Fruit fly (Drosophila melanogaster) whole organism, embryonic: ENCODE results near the gene tipE.

Experiments used
- CG10654 ChIP-seq: fragments of 200-800 bp; sonication (Bioruptor generic); optimal IDR thresholded peaks from 2 replicates; lab custom pipeline; 2016; ENCODE audit warnings: missing biosample characterization, missing genetic modification characterization
- CG11504 ChIP-seq: fragments of 200-800 bp; sonication (Bioruptor generic); optimal IDR thresholded peaks from 3 replicates; lab custom pipeline; 2019; ENCODE audit warnings: missing biosample characterization, mild to moderate bottlenecking, missing genetic modification characterization, moderate library complexity
- CG11723 ChIP-seq: fragments of 200-800 bp; sonication (Bioruptor generic); optimal IDR thresholded peaks from 2 replicates; lab custom pipeline; 2017; ENCODE audit warnings: missing biosample characterization, mild to moderate bottlenecking, missing genetic modification characterization
- CG12236 ChIP-seq: fragments of 200-800 bp; sonication (Bioruptor generic); optimal IDR thresholded peaks from 2 replicates; lab custom pipeline; 2016; ENCODE audit warnings: missing biosample characterization, missing genetic modification characterization
- CG13123 ChIP-seq: fragments of 200-800 bp; sonication (Bioruptor generic); optimal IDR thresholded peaks from 2 replicates; lab custom pipeline; 2016; ENCODE audit warnings: missing biosample characterization, missing genetic modification characterization
- CG13287 ChIP-seq: fragments of 200-800 bp; sonication (Bioruptor generic); IDR thresholded peaks from 2 replicates; pipeline ENCODE4 v1.3.6; 2022; ENCODE audit warnings: missing biosample characterization, missing genetic modification characterization; ENCODE audit not compliant: partially characterized antibody
- CG14050 ChIP-seq: fragments of 200-800 bp; sonication (Bioruptor generic); IDR thresholded peaks from 3 replicates; pipeline ENCODE4 v1.3.6; 2022; ENCODE audit warnings: missing biosample characterization, missing genetic modification characterization
- CG17359 ChIP-seq: fragments of 200-800 bp; sonication (Bioruptor generic); optimal IDR thresholded peaks from 3 replicates; lab custom pipeline; 2018; ENCODE audit warnings: missing biosample characterization, mild to moderate bottlenecking, missing genetic modification characterization, moderate library complexity
- CG17802 ChIP-seq: fragments of 200-800 bp; sonication (Bioruptor generic); optimal IDR thresholded peaks from 2 replicates; lab custom pipeline; 2018; ENCODE audit warnings: missing biosample characterization, mild to moderate bottlenecking, missing genetic modification characterization, moderate library complexity
- CG18011 ChIP-seq: fragments of 200-800 bp; sonication (Bioruptor generic); optimal IDR thresholded peaks from 2 replicates; lab custom pipeline; 2017; ENCODE audit warnings: missing biosample characterization, missing genetic modification characterization, mild to moderate bottlenecking, moderate library complexity, missing genotype
- CG3995 ChIP-seq: fragments of 200-800 bp; sonication (Bioruptor generic); optimal IDR thresholded peaks from 3 replicates; lab custom pipeline; 2016; ENCODE audit warnings: missing biosample characterization, missing genetic modification characterization
- CG6175 ChIP-seq: fragments of 200-800 bp; sonication (Bioruptor generic); IDR thresholded peaks from 3 replicates; pipeline ENCODE4 v1.3.6; 2022; ENCODE audit warnings: missing biosample characterization, missing genetic modification characterization
- CG6683 ChIP-seq: fragments of 200-800 bp; sonication (Bioruptor generic); optimal IDR thresholded peaks from 2 replicates; lab custom pipeline; 2017; ENCODE audit warnings: missing biosample characterization, mild to moderate bottlenecking, missing genetic modification characterization, missing genetic modification reagents
- CG6854 ChIP-seq: fragments of 200-800 bp; sonication (Bioruptor generic); optimal IDR thresholded peaks from 3 replicates; lab custom pipeline; 2017; ENCODE audit warnings: missing biosample characterization, mild to moderate bottlenecking, missing genetic modification characterization
- CG7357 ChIP-seq: fragments of 200-800 bp; sonication (Bioruptor generic); IDR thresholded peaks from 3 replicates; pipeline ENCODE4 v1.3.6; 2022; ENCODE audit warnings: missing biosample characterization, missing genetic modification characterization
- CG7372 ChIP-seq: fragments of 200-800 bp; sonication (Bioruptor generic); IDR thresholded peaks from 2 replicates; pipeline ENCODE4 v1.3.6; 2022; ENCODE audit warnings: missing biosample characterization, missing genetic modification characterization
- CG9817 ChIP-seq: fragments of 200-800 bp; sonication (Bioruptor generic); optimal IDR thresholded peaks from 2 replicates; lab custom pipeline; 2018; ENCODE audit warnings: missing biosample characterization, mild to moderate bottlenecking, missing genetic modification characterization, moderate library complexity
- Camta ChIP-seq: fragments of 200-800 bp; sonication (Bioruptor generic); optimal IDR thresholded peaks from 2 replicates; lab custom pipeline; 2016; ENCODE audit warnings: missing biosample characterization, missing genetic modification characterization
- CoRest ChIP-seq: fragments of 200-800 bp; sonication (Bioruptor generic); optimal IDR thresholded peaks from 3 replicates; lab custom pipeline; 2018; ENCODE audit warnings: missing biosample characterization, mild to moderate bottlenecking, missing genetic modification characterization, moderate library complexity
- Dfd ChIP-seq, 2 experiments: fragments of >200 bp; optimal IDR thresholded peaks; 2 replicates each; lab custom pipeline; 2017; ENCODE audit warnings: missing biosample characterization in 2 of 2, missing genetic modification characterization in 2 of 2
- E2f1 ChIP-seq: fragments of 200-800 bp; sonication (Bioruptor generic); IDR thresholded peaks from 2 replicates; pipeline ENCODE4 v1.3.6; 2022; ENCODE audit warnings: missing biosample characterization, missing genetic modification characterization
- HLH3B ChIP-seq: fragments of 200-800 bp; sonication (Bioruptor generic); IDR thresholded peaks from 2 replicates; pipeline ENCODE4 v1.3.6; 2022; ENCODE audit warnings: missing biosample characterization, missing genetic modification characterization
- Hey ChIP-seq: fragments of 200-800 bp; sonication (Bioruptor generic); optimal IDR thresholded peaks from 3 replicates; lab custom pipeline; 2018; ENCODE audit warnings: missing biosample characterization, mild to moderate bottlenecking, missing genetic modification characterization
- HmgD ChIP-seq: fragments of 200-800 bp; sonication (Bioruptor generic); optimal IDR thresholded peaks from 3 replicates; lab custom pipeline; 2016; ENCODE audit warnings: missing biosample characterization, missing genetic modification characterization
- Oaz ChIP-seq: fragments of 200-800 bp; sonication (Bioruptor generic); IDR thresholded peaks from 2 replicates; pipeline ENCODE4 v1.3.6; 2022; ENCODE audit warnings: missing biosample characterization, missing genetic modification characterization
- Opbp ChIP-seq: fragments of 200-800 bp; sonication (Bioruptor generic); IDR thresholded peaks from 3 replicates; pipeline ENCODE4 v1.3.6; 2022; ENCODE audit warnings: missing biosample characterization, missing genetic modification characterization; ENCODE audit not compliant: partially characterized antibody
- Poxn ChIP-seq: fragments of 200-800 bp; sonication (Bioruptor generic); IDR thresholded peaks from 2 replicates; pipeline ENCODE4 v1.3.6; 2022; ENCODE audit warnings: missing biosample characterization, missing genetic modification characterization
- Rx ChIP-seq: fragments of 200-800 bp; sonication (Bioruptor generic); IDR thresholded peaks from 2 replicates; pipeline ENCODE4 v1.3.6; 2022; ENCODE audit warnings: missing biosample characterization, missing genetic modification characterization
- Sox102F ChIP-seq: fragments of 200-800 bp; sonication (Bioruptor generic); optimal IDR thresholded peaks from 2 replicates; lab custom pipeline; 2018; ENCODE audit warnings: missing biosample characterization, mild to moderate bottlenecking, missing genetic modification characterization, moderate library complexity
- Trl ChIP-seq, 3 experiments: fragments of >200 bp in 2 of 3; fragments of 200-800 bp in 1 of 3; sonication (Bioruptor generic) in 1 of 3; optimal IDR thresholded peaks; 2 replicates in 1 of 3; 3 replicates in 2 of 3; lab custom pipeline; 2016 to 2017; ENCODE audit warnings: missing biosample characterization in 1 of 3, missing genetic modification characterization in 1 of 3
- bbx ChIP-seq: fragments of 200-800 bp; sonication (Bioruptor generic); IDR thresholded peaks from 2 replicates; pipeline ENCODE4 v1.3.6; 2022; ENCODE audit warnings: missing biosample characterization, missing genetic modification characterization; ENCODE audit not compliant: partially characterized antibody
- crol ChIP-seq: fragments of 200-800 bp; sonication (Bioruptor generic); IDR thresholded peaks from 2 replicates; pipeline ENCODE4 v1.3.6; 2022; ENCODE audit warnings: missing biosample characterization, missing genetic modification characterization
- eyg ChIP-seq: fragments of 200-800 bp; sonication (Bioruptor generic); optimal IDR thresholded peaks from 3 replicates; lab custom pipeline; 2016; ENCODE audit warnings: missing biosample characterization, missing genetic modification characterization
- gem ChIP-seq: fragments of 200-800 bp; sonication (Bioruptor generic); optimal IDR thresholded peaks from 2 replicates; lab custom pipeline; 2019; ENCODE audit warnings: missing biosample characterization, mild to moderate bottlenecking, missing genetic modification characterization, moderate library complexity
- gsb-n ChIP-seq: fragments of 200-800 bp; sonication (Bioruptor generic); optimal IDR thresholded peaks from 3 replicates; lab custom pipeline; 2018; ENCODE audit warnings: missing biosample characterization, mild to moderate bottlenecking, missing genetic modification characterization
- lmd ChIP-seq: fragments of 200-800 bp; sonication (Bioruptor generic); IDR thresholded peaks from 2 replicates; pipeline ENCODE4 v1.3.6; 2022; ENCODE audit warnings: missing biosample characterization, missing genetic modification characterization
- nom ChIP-seq: fragments of 200-800 bp; sonication (Bioruptor generic); optimal IDR thresholded peaks from 2 replicates; lab custom pipeline; 2017; ENCODE audit warnings: missing biosample characterization, missing genetic modification characterization, mild to moderate bottlenecking, moderate library complexity, missing genetic modification reagents
- pan ChIP-seq, 4 experiments: fragments of >200 bp in 3 of 4; fragments of 200-800 bp in 1 of 4; sonication (Bioruptor generic) in 1 of 4; optimal IDR thresholded peaks in 3 of 4; IDR thresholded peaks in 1 of 4; 2 replicates each; pipeline versions ENCODE4 v1.3.6 to Lab custom; 2017 to 2022; ENCODE audit warnings: missing biosample characterization in 2 of 4, missing genetic modification characterization in 2 of 4, mixed read lengths in 1 of 4
- pzg ChIP-seq: fragments of 200-800 bp; sonication (Bioruptor generic); optimal IDR thresholded peaks from 3 replicates; lab custom pipeline; 2018; ENCODE audit warnings: missing biosample characterization, mild to moderate bottlenecking, missing genetic modification characterization, moderate library complexity
- rib ChIP-seq: fragments of 200-800 bp; sonication (Bioruptor generic); IDR thresholded peaks from 2 replicates; pipeline ENCODE4 v1.3.6; 2022; ENCODE audit warnings: missing biosample characterization, missing genetic modification characterization
- sens ChIP-seq: fragments of 200-800 bp; sonication (Bioruptor generic); peaks from one replicate; lab custom pipeline; 2016; ENCODE audit warnings: missing biosample characterization, missing genetic modification characterization
- sug ChIP-seq: fragments of 200-800 bp; optimal IDR thresholded peaks from 2 replicates; lab custom pipeline; 2019; ENCODE audit warnings: missing biosample characterization, mild to moderate bottlenecking, missing genetic modification characterization, moderate library complexity
- tll ChIP-seq, 2 experiments: fragments of 200-800 bp in 1 of 2; fragments of >200 bp in 1 of 2; sonication (Bioruptor generic) in 1 of 2; optimal IDR thresholded peaks; 2 replicates each; lab custom pipeline; 2017 to 2019; ENCODE audit warnings: missing biosample characterization in 2 of 2, missing genetic modification characterization in 2 of 2, mild to moderate bottlenecking in 1 of 2, moderate library complexity in 1 of 2
- tup ChIP-seq: fragments of 200-800 bp; sonication (Bioruptor generic); optimal IDR thresholded peaks from 2 replicates; lab custom pipeline; 2016; ENCODE audit warnings: missing biosample characterization, mild to moderate bottlenecking, missing genetic modification characterization, moderate library complexity
- unc-4 ChIP-seq: fragments of 200-800 bp; sonication (Bioruptor generic); IDR thresholded peaks from 2 replicates; pipeline ENCODE4 v1.3.6; 2022; ENCODE audit warnings: missing biosample characterization, missing genetic modification characterization; ENCODE audit not compliant: partially characterized antibody
- vvl ChIP-seq: fragments of 200-800 bp; sonication (Bioruptor generic); IDR thresholded peaks from 2 replicates; pipeline ENCODE4 v1.3.6; 2022; ENCODE audit warnings: missing biosample characterization, missing genetic modification characterization
- z ChIP-seq: fragments of 200-800 bp; sonication (Bioruptor generic); IDR thresholded peaks from 3 replicates; pipeline ENCODE4 v1.3.6; 2022; ENCODE audit warnings: missing biosample characterization, missing genetic modification characterization

tipE gene

dm6 chr3L:4148406-4148975, 39.8 kb upstream of the tipE start, which contains the start of gene CG1299 (continued):
- TF ChIP-seq Trl (optimal IDR thresholded peaks at IDR 0.05; lab: Kevin White, UChicago) (peak; percentile 18 to 32), Trl (GFP tag; optimal IDR thresholded peaks at IDR 0.05; lab: Kevin White, UChicago) (no peak), z (GFP tag; lab: Robert Waterston, UW) (no peak), pzg (GFP tag; lab: Kevin White, UChicago) (no peak), Camta (GFP tag; lab: Kevin White, UChicago) (no peak), CG7372 (GFP tag; lab: Robert Waterston, UW) (no peak), CG14050 (GFP tag; lab: Robert Waterston, UW) (no peak), tup (GFP tag; lab: Kevin White, UChicago) (no peak), CG6854 (GFP tag; lab: Kevin White, UChicago) (no peak), unc-4 (GFP tag; lab: Robert Waterston, UW) (0 out of 2 replicates have a peak, but pooled peaks have one; percentile 17), CG18011 (GFP tag; lab: Kevin White, UChicago) (no peak), eyg (GFP tag; lab: Kevin White, UChicago) (no peak), sens (GFP tag; lab: Kevin White, UChicago) (peak; percentile 4), CG3995 (GFP tag; lab: Kevin White, UChicago) (peak; percentile 28), CG17802 (tag; lab: Kevin White, UChicago) (no peak), Hey (tag; lab: Kevin White, UChicago) (no peak), CG11723 (GFP tag; lab: Kevin White, UChicago) (no peak), nom (GFP tag; lab: Kevin White, UChicago) (peak; percentile 38), CG6683 (GFP tag; lab: Kevin White, UChicago) (no peak), Dfd (GFP tag; optimal IDR thresholded peaks at IDR 0.05; lab: Kevin White, UChicago) (no peak), gsb-n (tag; lab: Kevin White, UChicago) (no peak), gem (no peak), Sox102F (GFP tag; lab: Kevin White, UChicago) (no peak), CG13287 (GFP tag; lab: Robert Waterston, UW) (peak; percentile 12; the same call in 1 of the 2 replicates), Poxn (GFP tag; lab: Robert Waterston, UW) (no peak), Opbp (no peak), pan (optimal IDR thresholded peaks at IDR 0.05; lab: Kevin White, UChicago) (no peak), pan (GFP tag; optimal IDR thresholded peaks at IDR 0.05 in 1 of 2, IDR thresholded peaks at IDR 0.05 in 1 of 2) (no peak), rib (GFP tag; lab: Robert Waterston, UW) (no peak), E2f1 (GFP tag; lab: Robert Waterston, UW) (no peak), CG9817 (tag; lab: Kevin White, UChicago) (no peak), CG17359 (tag; lab: Kevin White, UChicago) (no peak)

- TF ChIP-seq HmgD (GFP tag; lab: Kevin White, UChicago) (no peak), vvl (GFP tag; lab: Robert Waterston, UW) (peak; percentile 19; the same call in 1 of the 2 replicates), crol (GFP tag; lab: Robert Waterston, UW) (peak; percentile 78)
Observed at dm6 chr3L:4157852-4158251, 30.4 kb upstream of the tipE start.

- TF ChIP-seq CG6175 (GFP tag; lab: Robert Waterston, UW): no peak
- no peak for TF ChIP-seq lmd
- no peak for TF ChIP-seq bbx
- no peak for TF ChIP-seq CoRest
- no peak for TF ChIP-seq sug (tag; lab: Kevin White, UChicago)
- no peak for TF ChIP-seq tll (GFP tag; optimal IDR thresholded peaks at IDR 0.05; lab: Kevin White, UChicago)
- TF ChIP-seq HLH3B: no peak
- no peak for TF ChIP-seq CG10654 (GFP tag; lab: Kevin White, UChicago)
- TF ChIP-seq CG7357 (GFP tag; lab: Robert Waterston, UW): no peak
- no peak for TF ChIP-seq tup (GFP tag; lab: Kevin White, UChicago)
- TF ChIP-seq CG12236 (GFP tag; lab: Kevin White, UChicago): no peak
- no peak for TF ChIP-seq CG13123
- TF ChIP-seq Opbp: no peak
- TF ChIP-seq Oaz (GFP tag; lab: Robert Waterston, UW): no peak
- no peak for TF ChIP-seq CG11504 (tag; lab: Kevin White, UChicago)
- no peak for TF ChIP-seq Rx (GFP tag; lab: Robert Waterston, UW)
Observed at dm6 chr3L:4158361-4158760, 29.9 kb upstream of the tipE start.
